Fruit fly (Drosophila melanogaster) whole organism, embryonic: Measurements from ENCODE around the gene CG15337.

Source experiments
- Atf6 ChIP-seq: fragments of 200-800 bp; sonication (Bioruptor generic); IDR thresholded peaks from 2 replicates; pipeline ENCODE4 v1.3.6; 2022; ENCODE audit warnings: missing biosample characterization, missing genetic modification characterization
- CG10321 ChIP-seq: fragments of 200-800 bp; sonication (Bioruptor generic); IDR thresholded peaks from 2 replicates; pipeline ENCODE4 v1.3.6; 2022; ENCODE audit warnings: missing biosample characterization, missing genetic modification characterization
- CG10366 ChIP-seq: fragments of 200-800 bp; sonication (Bioruptor generic); IDR thresholded peaks from 2 replicates; pipeline ENCODE4 v1.3.6; 2022; ENCODE audit warnings: missing biosample characterization, missing genetic modification characterization
- CG10543 ChIP-seq: fragments of 200-800 bp; sonication (Bioruptor generic); optimal IDR thresholded peaks from 3 replicates; lab custom pipeline; 2017; ENCODE audit warnings: missing biosample characterization, mild to moderate bottlenecking, missing genetic modification characterization, moderate library complexity
- CG11085 ChIP-seq: fragments of 200-800 bp; sonication (Bioruptor generic); IDR thresholded peaks from 2 replicates; pipeline ENCODE4 v1.3.6; 2022; ENCODE audit warnings: missing biosample characterization, missing genetic modification characterization
- CG12299 ChIP-seq: fragments of 200-800 bp; sonication (Bioruptor generic); optimal IDR thresholded peaks from 2 replicates; lab custom pipeline; 2018; ENCODE audit warnings: missing biosample characterization, mild to moderate bottlenecking, missing genetic modification characterization
- CG13287 ChIP-seq: fragments of 200-800 bp; sonication (Bioruptor generic); IDR thresholded peaks from 2 replicates; pipeline ENCODE4 v1.3.6; 2022; ENCODE audit warnings: missing biosample characterization, missing genetic modification characterization; ENCODE audit not compliant: partially characterized antibody
- CG14441 ChIP-seq: fragments of 200-800 bp; sonication (Bioruptor generic); IDR thresholded peaks from 2 replicates; pipeline ENCODE4 v1.3.6; 2022; ENCODE audit warnings: missing biosample characterization, missing genetic modification characterization
- CG14860 ChIP-seq: fragments of 200-800 bp; sonication (Bioruptor generic); IDR thresholded peaks from 3 replicates; pipeline ENCODE4 v1.3.6; 2022; ENCODE audit warnings: missing biosample characterization, missing genetic modification characterization; ENCODE audit not compliant: partially characterized antibody
- CG1647 ChIP-seq: fragments of 200-800 bp; sonication (Bioruptor generic); optimal IDR thresholded peaks from 3 replicates; lab custom pipeline; 2016; ENCODE audit warnings: missing biosample characterization, missing genetic modification characterization
- CG16779 ChIP-seq: fragments of 200-800 bp; sonication (Bioruptor generic); IDR thresholded peaks from 2 replicates; pipeline ENCODE4 v1.3.6; 2022; ENCODE audit warnings: missing biosample characterization, missing genetic modification characterization
- CG17829 ChIP-seq: fragments of 200-800 bp; optimal IDR thresholded peaks from 2 replicates; lab custom pipeline; 2019; ENCODE audit warnings: missing biosample characterization, mild to moderate bottlenecking, missing genetic modification characterization, moderate library complexity
- CG18262 ChIP-seq: fragments of 200-800 bp; optimal IDR thresholded peaks from 3 replicates; lab custom pipeline; 2019; ENCODE audit warnings: missing biosample characterization, mild to moderate bottlenecking, missing genetic modification characterization, moderate library complexity
- CG18476 ChIP-seq: fragments of 200-800 bp; sonication (Bioruptor generic); optimal IDR thresholded peaks from 2 replicates; lab custom pipeline; 2016; ENCODE audit warnings: missing biosample characterization, mild to moderate bottlenecking, missing genetic modification characterization
- CG2116 ChIP-seq: fragments of 200-800 bp; sonication (Bioruptor generic); optimal IDR thresholded peaks from 3 replicates; lab custom pipeline; 2018; ENCODE audit warnings: missing biosample characterization, mild to moderate bottlenecking, missing genetic modification characterization
- CG2120 ChIP-seq: fragments of 200-800 bp; sonication (Bioruptor generic); optimal IDR thresholded peaks from 3 replicates; lab custom pipeline; 2016; ENCODE audit warnings: missing biosample characterization, missing genetic modification characterization
- CG2129 ChIP-seq: fragments of 200-800 bp; sonication (Bioruptor generic); IDR thresholded peaks from 2 replicates; pipeline ENCODE4 v1.3.6; 2022; ENCODE audit warnings: missing biosample characterization, missing genetic modification characterization; ENCODE audit not compliant: partially characterized antibody
- CG34422 ChIP-seq: fragments of 200-800 bp; sonication (Bioruptor generic); IDR thresholded peaks from 3 replicates; pipeline ENCODE4 v1.3.6; 2022; ENCODE audit warnings: missing biosample characterization, missing genetic modification characterization
- CG7786 ChIP-seq: fragments of 200-800 bp; sonication (Bioruptor generic); optimal IDR thresholded peaks from 2 replicates; lab custom pipeline; 2016; ENCODE audit warnings: missing biosample characterization, missing genetic modification characterization
- CG7839 ChIP-seq: fragments of 200-800 bp; sonication (Bioruptor generic); optimal IDR thresholded peaks from 3 replicates; lab custom pipeline; 2018; ENCODE audit warnings: missing biosample characterization, mild to moderate bottlenecking, missing genetic modification characterization, moderate library complexity
- CG8359 ChIP-seq: fragments of 200-800 bp; sonication (Bioruptor generic); optimal IDR thresholded peaks from 2 replicates; lab custom pipeline; 2017; ENCODE audit warnings: missing biosample characterization, mild to moderate bottlenecking, missing genetic modification characterization, borderline replicate concordance
- CG9727 ChIP-seq: fragments of 200-800 bp; sonication (Bioruptor generic); optimal IDR thresholded peaks from 3 replicates; lab custom pipeline; 2017; ENCODE audit warnings: missing biosample characterization, mild to moderate bottlenecking, missing genetic modification characterization
- D19B ChIP-seq: fragments of 200-800 bp; sonication (Bioruptor generic); optimal IDR thresholded peaks from 2 replicates; lab custom pipeline; 2017; ENCODE audit warnings: missing biosample characterization, mild to moderate bottlenecking, missing genetic modification characterization
- Dip3 ChIP-seq: fragments of 200-800 bp; sonication (Bioruptor generic); optimal IDR thresholded peaks from 3 replicates; lab custom pipeline; 2016; ENCODE audit warnings: missing biosample characterization, missing genetic modification characterization
- Dll ChIP-seq: fragments of 200-800 bp; sonication (Bioruptor generic); IDR thresholded peaks from 4 replicates; pipeline ENCODE4 v1.3.6; 2022; ENCODE audit warnings: missing biosample characterization, missing genetic modification characterization; ENCODE audit not compliant: partially characterized antibody
- Dp ChIP-seq: fragments of 200-800 bp; sonication (Bioruptor generic); optimal IDR thresholded peaks from 2 replicates; lab custom pipeline; 2018; ENCODE audit warnings: missing biosample characterization, mild to moderate bottlenecking, missing genetic modification characterization, moderate library complexity
- Eip74EF ChIP-seq, 2 experiments: fragments of 200-800 bp in 1 of 2; fragments of >200 bp in 1 of 2; sonication (Bioruptor generic) in 1 of 2; optimal IDR thresholded peaks; 2 replicates each; lab custom pipeline; 2017 to 2019; ENCODE audit warnings: missing biosample characterization in 2 of 2, missing genetic modification characterization in 2 of 2, mild to moderate bottlenecking in 1 of 2, moderate library complexity in 1 of 2
- Gug ChIP-seq: fragments of 200-800 bp; sonication (Bioruptor generic); IDR thresholded peaks from 4 replicates; pipeline ENCODE4 v1.3.6; 2022; ENCODE audit warnings: missing biosample characterization, missing genetic modification characterization
- MESR4 ChIP-seq: fragments of 200-800 bp; sonication (Bioruptor generic); optimal IDR thresholded peaks from 2 replicates; lab custom pipeline; 2018; ENCODE audit warnings: missing biosample characterization, mild to moderate bottlenecking, missing genetic modification characterization, moderate library complexity
- Myb ChIP-seq: fragments of 200-800 bp; sonication (Bioruptor generic); optimal IDR thresholded peaks from 2 replicates; lab custom pipeline; 2016; ENCODE audit warnings: missing biosample characterization, missing genetic modification characterization
- Rfx ChIP-seq: fragments of 200-800 bp; sonication (Bioruptor generic); IDR thresholded peaks from 2 replicates; pipeline ENCODE4 v1.3.6; 2022; ENCODE audit warnings: missing biosample characterization, missing genetic modification characterization
- Sox100B ChIP-seq: fragments of 200-800 bp; sonication (Bioruptor generic); optimal IDR thresholded peaks from 3 replicates; lab custom pipeline; 2018; ENCODE audit warnings: missing biosample characterization, mild to moderate bottlenecking, missing genetic modification characterization
- Stat92E ChIP-seq, 3 experiments: fragments of >200 bp in 2 of 3; fragments of 200-800 bp in 1 of 3; sonication (Bioruptor generic) in 1 of 3; optimal IDR thresholded peaks; 2 replicates each; lab custom pipeline; 2017 to 2019; ENCODE audit warnings: missing biosample characterization in 3 of 3, missing genetic modification characterization in 3 of 3, mild to moderate bottlenecking in 1 of 3, moderate library complexity in 1 of 3
- btn ChIP-seq: fragments of 200-800 bp; sonication (Bioruptor generic); optimal IDR thresholded peaks from 2 replicates; lab custom pipeline; 2016; ENCODE audit warnings: missing biosample characterization, missing genetic modification characterization
- chinmo ChIP-seq: fragments of 200-800 bp; sonication (Bioruptor generic); IDR thresholded peaks from 4 replicates; pipeline ENCODE4 v1.3.6; 2022; ENCODE audit warnings: missing biosample characterization, missing genetic modification characterization; ENCODE audit not compliant: partially characterized antibody
- en ChIP-seq: fragments of 200-800 bp; sonication (Bioruptor generic); optimal IDR thresholded peaks from 2 replicates; lab custom pipeline; 2016; ENCODE audit warnings: missing biosample characterization, missing genetic modification characterization
- fd3F ChIP-seq: fragments of 200-800 bp; sonication (Bioruptor generic); optimal IDR thresholded peaks from 2 replicates; lab custom pipeline; 2018; ENCODE audit warnings: missing biosample characterization, mild to moderate bottlenecking, missing genetic modification characterization, moderate library complexity
- gcm ChIP-seq: fragments of 200-800 bp; sonication (Bioruptor generic); optimal IDR thresholded peaks from 2 replicates; lab custom pipeline; 2019; ENCODE audit warnings: missing biosample characterization, mild to moderate bottlenecking, missing genetic modification characterization, moderate library complexity
- gsb-n ChIP-seq: fragments of 200-800 bp; sonication (Bioruptor generic); optimal IDR thresholded peaks from 3 replicates; lab custom pipeline; 2018; ENCODE audit warnings: missing biosample characterization, mild to moderate bottlenecking, missing genetic modification characterization
- kah ChIP-seq: fragments of 200-800 bp; sonication (Bioruptor generic); optimal IDR thresholded peaks from 2 replicates; lab custom pipeline; 2018; ENCODE audit warnings: missing biosample characterization, mild to moderate bottlenecking, missing genetic modification characterization
- nerfin-1 ChIP-seq: fragments of 200-800 bp; sonication (Bioruptor generic); optimal IDR thresholded peaks from 3 replicates; lab custom pipeline; 2019; ENCODE audit warnings: missing biosample characterization, mild to moderate bottlenecking, missing genetic modification characterization, moderate library complexity
- org-1 ChIP-seq: fragments of 200-800 bp; sonication (Bioruptor generic); optimal IDR thresholded peaks from 2 replicates; lab custom pipeline; 2017; ENCODE audit warnings: missing biosample characterization, missing genetic modification characterization
- run ChIP-seq: fragments of 200-800 bp; sonication (Bioruptor generic); optimal IDR thresholded peaks from 3 replicates; lab custom pipeline; 2018; ENCODE audit warnings: missing biosample characterization, mild to moderate bottlenecking, missing genetic modification characterization
- sd ChIP-seq: fragments of 200-800 bp; sonication (Bioruptor generic); optimal IDR thresholded peaks from 3 replicates; lab custom pipeline; 2018; ENCODE audit warnings: missing biosample characterization, mild to moderate bottlenecking, missing genetic modification characterization, moderate library complexity
- sima ChIP-seq: fragments of 200-800 bp; sonication (Bioruptor generic); optimal IDR thresholded peaks from 2 replicates; lab custom pipeline; 2016; ENCODE audit warnings: missing biosample characterization, missing genetic modification characterization
- so ChIP-seq: fragments of 200-800 bp; sonication (Bioruptor generic); IDR thresholded peaks from 3 replicates; pipeline ENCODE4 v1.3.6; 2022; ENCODE audit warnings: missing biosample characterization, missing genetic modification characterization
- tx ChIP-seq: fragments of 200-800 bp; sonication (Bioruptor generic); optimal IDR thresholded peaks from 2 replicates; lab custom pipeline; 2016; ENCODE audit warnings: missing biosample characterization, missing genetic modification characterization
- yki ChIP-seq: fragments of >200 bp; optimal IDR thresholded peaks from 3 replicates; lab custom pipeline; 2018
- zen2 ChIP-seq: fragments of 200-800 bp; sonication (Bioruptor generic); IDR thresholded peaks from 3 replicates; pipeline ENCODE4 v1.3.6; 2022; ENCODE audit warnings: missing biosample characterization, missing genetic modification characterization; ENCODE audit not compliant: partially characterized antibody
- zfh1 ChIP-seq: fragments of 200-800 bp; sonication (Bioruptor generic); IDR thresholded peaks from 3 replicates; pipeline ENCODE4 v1.3.6; 2022; ENCODE audit warnings: missing biosample characterization, missing genetic modification characterization

Gene CG15337

DNA sequence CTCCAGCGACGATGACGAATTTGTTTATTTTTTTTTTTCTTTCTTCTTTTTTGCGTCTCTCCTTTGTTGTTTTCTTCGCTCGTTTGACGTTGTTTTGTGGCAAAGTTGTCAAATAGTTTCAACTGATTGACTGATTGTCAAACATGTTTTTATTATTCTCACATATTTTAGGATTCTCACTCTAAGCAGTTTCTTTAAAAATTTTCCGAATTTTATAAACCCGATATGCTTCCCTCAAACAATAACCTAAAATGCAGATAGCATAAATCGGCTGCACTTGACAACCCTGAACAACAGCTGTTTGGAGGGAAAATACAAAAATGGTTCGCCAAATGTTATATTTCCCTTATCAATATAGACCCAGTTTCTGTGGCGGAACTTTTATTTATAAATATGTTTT lies 16.3 kb upstream of the CG15337 start, which contains the start of gene CG17982 (continued):
- peak; percentile 64 for TF ChIP-seq kah (GFP tag; lab: Kevin White, UChicago)
- no peak for TF ChIP-seq CG14860 (GFP tag; lab: Robert Waterston, UW)
- peak; percentile 62 for TF ChIP-seq sd (tag; lab: Kevin White, UChicago)
- peak; percentile 33 for TF ChIP-seq sima (GFP tag; lab: Kevin White, UChicago)
- peak; percentile 98 for TF ChIP-seq CG2120 (GFP tag; lab: Kevin White, UChicago)
- TF ChIP-seq Dp, result peak; percentile 72
- TF ChIP-seq CG2129, result no peak
- TF ChIP-seq D19B (GFP tag; lab: Kevin White, UChicago), result no peak
- no peak for TF ChIP-seq CG10321
- TF ChIP-seq org-1 (GFP tag; lab: Kevin White, UChicago), result peak; percentile 68
- TF ChIP-seq Sox100B, result no peak
- TF ChIP-seq CG7839 (tag; lab: Kevin White, UChicago), result peak; percentile 90
- peak; percentile 66 for TF ChIP-seq Myb (GFP tag; lab: Kevin White, UChicago)
- TF ChIP-seq yki, result no peak
- no peak; the same call in 1 of the 2 replicates for TF ChIP-seq CG13287 (GFP tag; lab: Robert Waterston, UW)
- peak; percentile 84 for TF ChIP-seq Atf6
- peak; percentile 77 for TF ChIP-seq Gug (GFP tag; lab: Robert Waterston, UW)
- peak; percentile 51 for TF ChIP-seq MESR4 (GFP tag; lab: Kevin White, UChicago)
- TF ChIP-seq CG10543, result peak; percentile 90
- TF ChIP-seq Eip74EF (GFP tag; optimal IDR thresholded peaks at IDR 0.05; lab: Kevin White, UChicago), result peak in 1 of 2 experiments; percentile 71
- TF ChIP-seq gsb-n (tag; lab: Kevin White, UChicago), result peak; percentile 75
- no peak for TF ChIP-seq chinmo (GFP tag; lab: Robert Waterston, UW)
- TF ChIP-seq nerfin-1 (tag; lab: Kevin White, UChicago), result peak; percentile 81
- peak; percentile 85 for TF ChIP-seq CG17829 (tag; lab: Kevin White, UChicago)
- peak; percentile 76 for TF ChIP-seq CG10366 (GFP tag; lab: Robert Waterston, UW)
- TF ChIP-seq CG2116 (GFP tag; lab: Kevin White, UChicago), result peak; percentile 71
- TF ChIP-seq CG16779, result peak; percentile 65; the same call in 1 of the 2 replicates
- TF ChIP-seq en, result peak; percentile 69
- no peak for TF ChIP-seq Stat92E (GFP tag; optimal IDR thresholded peaks at IDR 0.05; lab: Kevin White, UChicago)
- TF ChIP-seq zen2 (GFP tag; lab: Robert Waterston, UW), result no peak
- TF ChIP-seq Dll (GFP tag; lab: Robert Waterston, UW), result no peak
- peak; percentile 77; the same call in 2 of the 3 replicates for TF ChIP-seq so (GFP tag; lab: Robert Waterston, UW)
- peak; percentile 84 for TF ChIP-seq tx (GFP tag; lab: Kevin White, UChicago)
- TF ChIP-seq CG7786, result peak; percentile 87
- peak; percentile 79 for TF ChIP-seq CG9727 (GFP tag; lab: Kevin White, UChicago)
- peak; percentile 68 for TF ChIP-seq CG18476 (GFP tag; lab: Kevin White, UChicago)
- peak; percentile 83 for TF ChIP-seq CG34422 (GFP tag; lab: Robert Waterston, UW)
- peak; percentile 83 for TF ChIP-seq gcm (GFP tag; lab: Kevin White, UChicago)
- TF ChIP-seq CG8359 (GFP tag; lab: Kevin White, UChicago), result peak; percentile 4
- peak; percentile 87 for TF ChIP-seq Rfx (GFP tag; lab: Robert Waterston, UW)
- peak; percentile 73 for TF ChIP-seq btn (GFP tag; lab: Kevin White, UChicago)
- peak; percentile 62 for TF ChIP-seq CG1647 (GFP tag; lab: Kevin White, UChicago)
- peak; percentile 80 for TF ChIP-seq CG14441
- peak; percentile 66 for TF ChIP-seq run
- peak; percentile 85 for TF ChIP-seq zfh1
- TF ChIP-seq CG12299 (tag; lab: Kevin White, UChicago), result peak; percentile 86
- peak; percentile 64 for TF ChIP-seq CG11085
- peak; percentile 84 for TF ChIP-seq Dip3 (GFP tag; lab: Kevin White, UChicago)
- TF ChIP-seq CG18262 (tag; lab: Kevin White, UChicago), result peak; percentile 96
- TF ChIP-seq fd3F (GFP tag; lab: Kevin White, UChicago), result peak; percentile 80
